Worm (Caenorhabditis elegans): ENCODE measurements around the gene obr-2.

obr-2 gene

ce11 chrV:15013328-15013727, 736 bp downstream of the obr-2 start:
- TF ChIP-seq cog-1 (tag; optimal IDR thresholded peaks at IDR 0.05) (no peak), med-1 (GFP tag; optimal IDR thresholded peaks at IDR 0.05; ENCODE audit: insufficient read depth) (no peak), ztf-23 (GFP tag; IDR thresholded peaks at IDR 0.05) (no peak), tab-1 (GFP tag; IDR thresholded peaks at IDR 0.05) (no peak), ref-1 (GFP tag; conservative IDR thresholded peaks at IDR 0.05) (no peak), flt-1 (GFP tag; IDR thresholded peaks at IDR 0.05) (no peak), T22C8.4 (GFP tag; IDR thresholded peaks at IDR 0.05) (no peak), ztf-29 (GFP tag; IDR thresholded peaks at IDR 0.05) (no peak), klf-2 (GFP tag; conservative IDR thresholded peaks at IDR 0.05) (no peak)

ce11 chrV:15012542-15013301, 1.3 kb downstream of the obr-2 start:
- TF ChIP-seq cog-1 (tag; optimal IDR thresholded peaks at IDR 0.05): no peak
- TF ChIP-seq ztf-29 (GFP tag; IDR thresholded peaks at IDR 0.05): no peak
- no peak for TF ChIP-seq T22C8.4 (GFP tag; IDR thresholded peaks at IDR 0.05)
- TF ChIP-seq flt-1 (GFP tag; IDR thresholded peaks at IDR 0.05): no peak
- TF ChIP-seq ztf-23 (GFP tag; IDR thresholded peaks at IDR 0.05): no peak
- TF ChIP-seq ref-1 (GFP tag; conservative IDR thresholded peaks at IDR 0.05): no peak
- TF ChIP-seq med-1 (GFP tag; optimal IDR thresholded peaks at IDR 0.05; ENCODE audit: insufficient read depth): no peak
- no peak for TF ChIP-seq tab-1 (GFP tag; IDR thresholded peaks at IDR 0.05)
- TF ChIP-seq klf-2 (GFP tag; conservative IDR thresholded peaks at IDR 0.05): no peak

- TF ChIP-seq med-1 (GFP tag; optimal IDR thresholded peaks at IDR 0.05; ENCODE audit: insufficient read depth) (no peak), ztf-29 (GFP tag; IDR thresholded peaks at IDR 0.05) (no peak), ref-1 (GFP tag; conservative IDR thresholded peaks at IDR 0.05) (no peak), tab-1 (GFP tag; IDR thresholded peaks at IDR 0.05) (no peak), ztf-23 (GFP tag; IDR thresholded peaks at IDR 0.05) (no peak), flt-1 (GFP tag; IDR thresholded peaks at IDR 0.05) (no peak), T22C8.4 (GFP tag; IDR thresholded peaks at IDR 0.05) (no peak), cog-1 (tag; optimal IDR thresholded peaks at IDR 0.05) (no peak), klf-2 (GFP tag; conservative IDR thresholded peaks at IDR 0.05) (no peak)
These were observed 2.5 kb downstream of the obr-2 start, which contains the start of gene nmr-2 for ce11 chrV:15011560-15011959. nmr-2 (minus strand) TSS chrV:15011660.

- TF ChIP-seq ref-1 (GFP tag; conservative IDR thresholded peaks at IDR 0.05) (no peak), klf-2 (GFP tag; conservative IDR thresholded peaks at IDR 0.05) (no peak)
These were observed 9.3 kb downstream of the obr-2 start, which contains the start of gene hrde-2 for ce11 chrV:15004800-15005199. hrde-2 (plus strand) TSS chrV:15005100.

- TF ChIP-seq klf-2 (GFP tag; conservative IDR thresholded peaks at IDR 0.05) (0 out of 2 replicates have a peak, but pooled peaks have one; percentile 38), ztf-29 (GFP tag; IDR thresholded peaks at IDR 0.05) (0 out of 2 replicates have a peak, but pooled peaks have one; percentile 26), med-1 (GFP tag; optimal IDR thresholded peaks at IDR 0.05; ENCODE audit: insufficient read depth) (no peak), flt-1 (GFP tag; IDR thresholded peaks at IDR 0.05) (peak; percentile 82), cog-1 (tag; optimal IDR thresholded peaks at IDR 0.05) (peak; percentile 93), tab-1 (GFP tag; IDR thresholded peaks at IDR 0.05) (no peak), ref-1 (GFP tag; conservative IDR thresholded peaks at IDR 0.05) (0 out of 2 replicates have a peak, but pooled peaks have one; percentile 31), ztf-23 (GFP tag; IDR thresholded peaks at IDR 0.05) (peak; percentile 72), T22C8.4 (GFP tag; IDR thresholded peaks at IDR 0.05) (peak; percentile 73)
These were observed 11.8 kb downstream of the obr-2 start, which contains the start of the genes fib-1 and mut-15 for ce11 chrV:15002184-15002690. fib-1 (minus strand) TSS chrV:15002223. mut-15 (plus strand) TSS chrV:15002543.

ce11 chrV:15001536-15001935, 12.5 kb downstream of the obr-2 start:
- TF ChIP-seq ztf-23 (GFP tag; IDR thresholded peaks at IDR 0.05) (no peak), ref-1 (GFP tag; conservative IDR thresholded peaks at IDR 0.05) (no peak), klf-2 (GFP tag; conservative IDR thresholded peaks at IDR 0.05) (no peak), ztf-29 (GFP tag; IDR thresholded peaks at IDR 0.05) (no peak), T22C8.4 (GFP tag; IDR thresholded peaks at IDR 0.05) (no peak), flt-1 (GFP tag; IDR thresholded peaks at IDR 0.05) (no peak), med-1 (GFP tag; optimal IDR thresholded peaks at IDR 0.05; ENCODE audit: insufficient read depth) (no peak), cog-1 (tag; optimal IDR thresholded peaks at IDR 0.05) (no peak), tab-1 (GFP tag; IDR thresholded peaks at IDR 0.05) (no peak)

- TF ChIP-seq ztf-23 (GFP tag; IDR thresholded peaks at IDR 0.05) (no peak), flt-1 (GFP tag; IDR thresholded peaks at IDR 0.05) (0 out of 2 replicates have a peak, but pooled peaks have one; percentile 6)
These were observed 13.9 kb downstream of the obr-2 start, which contains the start of gene rps-16 for ce11 chrV:15000055-15000704. rps-16 (minus strand) TSS chrV:15000541.

- TF ChIP-seq ztf-23 (GFP tag; IDR thresholded peaks at IDR 0.05) (no peak), flt-1 (GFP tag; IDR thresholded peaks at IDR 0.05) (no peak), cog-1 (tag; optimal IDR thresholded peaks at IDR 0.05) (no peak), med-1 (GFP tag; optimal IDR thresholded peaks at IDR 0.05; ENCODE audit: insufficient read depth) (no peak), T22C8.4 (GFP tag; IDR thresholded peaks at IDR 0.05) (no peak), ztf-29 (GFP tag; IDR thresholded peaks at IDR 0.05) (no peak), ref-1 (GFP tag; conservative IDR thresholded peaks at IDR 0.05) (no peak), tab-1 (GFP tag; IDR thresholded peaks at IDR 0.05) (no peak), klf-2 (GFP tag; conservative IDR thresholded peaks at IDR 0.05) (no peak)
These were observed 14.5 kb downstream of the obr-2 start, which contains the start of gene T01C3.11 for ce11 chrV:14999485-15000023. T01C3.11 (plus strand) TSS chrV:14999535.

- TF ChIP-seq flt-1 (GFP tag; IDR thresholded peaks at IDR 0.05): no peak
- TF ChIP-seq T22C8.4 (GFP tag; IDR thresholded peaks at IDR 0.05): no peak
- no peak for TF ChIP-seq tab-1 (GFP tag; IDR thresholded peaks at IDR 0.05)
- TF ChIP-seq ztf-29 (GFP tag; IDR thresholded peaks at IDR 0.05): no peak
- TF ChIP-seq med-1 (GFP tag; optimal IDR thresholded peaks at IDR 0.05; ENCODE audit: insufficient read depth): no peak
- no peak for TF ChIP-seq klf-2 (GFP tag; conservative IDR thresholded peaks at IDR 0.05)
- TF ChIP-seq ztf-23 (GFP tag; IDR thresholded peaks at IDR 0.05): no peak
- TF ChIP-seq cog-1 (tag; optimal IDR thresholded peaks at IDR 0.05): no peak
- TF ChIP-seq ref-1 (GFP tag; conservative IDR thresholded peaks at IDR 0.05): no peak
These were observed 17.8 kb downstream of the obr-2 start, which contains the start of gene irld-14 for ce11 chrV:14996236-14996635. irld-14 (plus strand) TSS chrV:14996536.

All from whole organism, midembryonic.